Worm (Caenorhabditis elegans) whole organism, early embryonic: ENCODE measurements around the gene nos-3.

Experiments
- ama-1 ChIP-seq: fragments of 150-350 bp; optimal IDR thresholded peaks from 2 replicates; lab custom pipeline; 2014
- hmbx-1 ChIP-seq: sonication (generic microtip); optimal IDR thresholded peaks from 2 replicates; lab custom pipeline; 2016; ENCODE audit warnings: mild to moderate bottlenecking, missing genetic modification characterization, missing compliant biosample characterization

DNA sequence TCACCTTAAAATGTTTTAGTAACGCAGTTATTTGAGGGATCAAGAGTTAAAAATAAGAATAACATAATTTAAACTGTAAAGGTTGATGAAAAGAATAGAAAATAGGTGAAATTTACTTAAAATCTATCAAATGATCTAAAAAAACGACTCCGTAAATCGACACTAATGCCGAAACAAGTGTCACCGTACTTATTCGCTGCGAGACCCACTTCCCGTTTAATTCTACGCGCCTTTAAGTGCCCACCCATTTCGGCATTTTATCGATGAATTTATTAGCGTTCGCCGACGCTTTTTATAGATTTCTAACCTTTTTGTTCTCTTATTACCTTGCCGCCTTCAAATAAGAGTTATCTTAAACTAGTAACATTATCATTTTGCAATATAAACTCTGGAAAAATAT lies at the start of gene nos-3, which contains the start of gene Y53C12B.1:
- TF ChIP-seq hmbx-1 (tag; lab: Kevin White, UChicago) (no peak), ama-1 (lab: Kevin White, UChicago) (no peak)
